Fruit fly (Drosophila melanogaster): Measurements from ENCODE around the gene CG5418.

Gene CG5418

DNA sequence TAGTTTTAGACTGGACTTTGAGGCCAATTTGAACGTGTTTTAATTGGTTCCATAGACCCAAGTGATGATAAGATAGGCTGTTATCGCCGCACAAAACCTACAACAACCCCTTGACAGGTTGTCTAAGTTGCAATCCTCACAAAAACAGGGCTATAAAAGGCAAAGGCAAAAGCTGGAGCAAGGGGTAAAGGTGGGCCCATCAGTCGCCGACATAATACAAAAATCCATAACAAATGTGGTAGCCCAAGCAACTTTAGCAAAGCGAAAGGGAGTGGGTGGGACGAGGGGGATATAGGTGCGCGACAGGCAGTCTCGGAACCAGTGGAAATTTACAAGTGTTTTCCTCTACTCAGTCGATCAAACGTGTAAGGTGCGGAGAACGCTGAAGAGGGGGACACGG is 11.0 kb upstream of the CG5418 start (continued):
- TF ChIP-seq CG6813 (GFP tag; optimal IDR thresholded peaks at IDR 0.05), result no peak
- no peak for TF ChIP-seq Six4 (GFP tag; optimal IDR thresholded peaks at IDR 0.05)
- no peak for TF ChIP-seq Sin3A (optimal IDR thresholded peaks at IDR 0.05)
- TF ChIP-seq Rfx (GFP tag; IDR thresholded peaks at IDR 0.05), result peak; percentile 41; the same call in 1 of the 2 replicates
- no peak for TF ChIP-seq dan (GFP tag; IDR thresholded peaks at IDR 0.05)
- no peak for TF ChIP-seq CG8290 (GFP tag; optimal IDR thresholded peaks at IDR 0.05)
- TF ChIP-seq CG8290 (tag; optimal IDR thresholded peaks at IDR 0.05), result peak in 1 of 2 experiments; percentile 26
- TF ChIP-seq Adf1 (GFP tag; IDR thresholded peaks at IDR 0.05), result no peak
- peak; percentile 14 for TF ChIP-seq ash1 (GFP tag; optimal IDR thresholded peaks at IDR 0.05)
- TF ChIP-seq CG6689 (GFP tag; IDR thresholded peaks at IDR 0.05), result no peak
- TF ChIP-seq twi (tag; optimal IDR thresholded peaks at IDR 0.05), result no peak
- TF ChIP-seq CG1792 (GFP tag; optimal IDR thresholded peaks at IDR 0.05), result no peak
- TF ChIP-seq CG34376 (GFP tag; optimal IDR thresholded peaks at IDR 0.05), result peak; percentile 39
- TF ChIP-seq CG8281 (tag; optimal IDR thresholded peaks at IDR 0.05), result no peak
- no peak for TF ChIP-seq CG32772 (GFP tag; IDR thresholded peaks at IDR 0.05)
- TF ChIP-seq nau (GFP tag; optimal IDR thresholded peaks at IDR 0.05), result no peak
- TF ChIP-seq sug (tag; optimal IDR thresholded peaks at IDR 0.05), result peak; percentile 63
- no peak for TF ChIP-seq odd (GFP tag; optimal IDR thresholded peaks at IDR 0.05)
- TF ChIP-seq CG30020 (tag; optimal IDR thresholded peaks at IDR 0.05), result no peak
- no peak for TF ChIP-seq tap (tag; optimal IDR thresholded peaks at IDR 0.05)
- peak; percentile 76 for TF ChIP-seq NFAT (GFP tag; IDR thresholded peaks at IDR 0.05)
- no peak for TF ChIP-seq bowl (GFP tag; IDR thresholded peaks at IDR 0.05)
- no peak for TF ChIP-seq Camta (GFP tag; optimal IDR thresholded peaks at IDR 0.05)

DNA sequence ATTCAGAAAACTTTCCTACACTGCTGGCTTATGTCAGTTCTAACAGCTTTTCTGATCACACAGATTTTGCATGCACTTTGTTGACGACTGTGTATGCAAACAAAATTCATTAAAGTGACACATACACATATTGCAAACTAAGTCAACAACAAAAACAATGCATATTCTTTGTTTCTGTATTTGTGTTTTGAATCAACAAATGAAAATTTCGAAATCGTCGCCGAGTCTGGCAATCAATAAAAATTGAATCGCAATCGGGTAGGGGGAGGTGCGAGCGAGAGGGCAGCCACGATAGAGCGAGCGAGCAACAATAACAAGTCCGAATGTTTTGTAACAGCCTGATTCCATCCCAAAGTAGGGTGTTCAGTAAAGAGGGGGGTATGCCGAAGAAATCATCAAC is 10.0 kb upstream of the CG5418 start:
- TF ChIP-seq PHDP (tag; optimal IDR thresholded peaks at IDR 0.05) (peak; percentile 42), ssp (GFP tag; IDR thresholded peaks at IDR 0.05) (no peak), yki (optimal IDR thresholded peaks at IDR 0.05) (no peak), CG11456 (GFP tag; IDR thresholded peaks at IDR 0.05) (no peak), wek (GFP tag; optimal IDR thresholded peaks at IDR 0.05) (peak; percentile 69), CG3838 (GFP tag; optimal IDR thresholded peaks at IDR 0.05) (no peak), CG3065 (GFP tag; optimal IDR thresholded peaks at IDR 0.05) (no peak), CG11504 (tag; optimal IDR thresholded peaks at IDR 0.05) (peak; percentile 18), CG15011 (GFP tag; optimal IDR thresholded peaks at IDR 0.05) (no peak), Side (GFP tag; optimal IDR thresholded peaks at IDR 0.05) (no peak), CG17829 (tag; optimal IDR thresholded peaks at IDR 0.05) (no peak), Hmr (GFP tag; optimal IDR thresholded peaks at IDR 0.05) (peak; percentile 27), CG3995 (GFP tag; optimal IDR thresholded peaks at IDR 0.05) (no peak), CG9727 (GFP tag; optimal IDR thresholded peaks at IDR 0.05) (no peak), Usf (GFP tag; optimal IDR thresholded peaks at IDR 0.05) (no peak), CG11723 (GFP tag; optimal IDR thresholded peaks at IDR 0.05) (no peak), CG9932 (GFP tag; IDR thresholded peaks at IDR 0.05) (0 out of 2 replicates have a peak, but pooled peaks have one; percentile 32), CG8924 (tag; optimal IDR thresholded peaks at IDR 0.05) (no peak), Sin3A (optimal IDR thresholded peaks at IDR 0.05) (no peak), CG10321 (GFP tag; IDR thresholded peaks at IDR 0.05) (no peak), bbx (GFP tag; IDR thresholded peaks at IDR 0.05; ENCODE audit: partially characterized antibody) (no peak), CG17912 (GFP tag; optimal IDR thresholded peaks at IDR 0.05) (no peak), ranshi (GFP tag; IDR thresholded peaks at IDR 0.05) (no peak), Myb (GFP tag; optimal IDR thresholded peaks at IDR 0.05) (no peak), ERR (GFP tag; optimal IDR thresholded peaks at IDR 0.05) (no peak), eyg (GFP tag; optimal IDR thresholded peaks at IDR 0.05) (no peak), trem (tag; optimal IDR thresholded peaks at IDR 0.05) (no peak), CG17802 (tag; optimal IDR thresholded peaks at IDR 0.05) (no peak), Dip2 (GFP tag; IDR thresholded peaks at IDR 0.05) (no peak), sd (tag; optimal IDR thresholded peaks at IDR 0.05) (peak; percentile 7), BEAF-32 (GFP tag; optimal IDR thresholded peaks at IDR 0.05) (no peak), Dad (GFP tag; optimal IDR thresholded peaks at IDR 0.05) (no peak), CG30020 (tag; optimal IDR thresholded peaks at IDR 0.05) (no peak)
